Fruit fly (Drosophila melanogaster) whole organism, adult: ENCODE results near the gene Rrp45.
A peak's percentile ranks its signal among the peaks of the same experiment; 100 is the strongest.

Experiments used
- CG11617 ChIP-seq: fragments of 200-800 bp; sonication (Bioruptor generic); optimal IDR thresholded peaks from 2 replicates; lab custom pipeline; 2017; ENCODE audit warnings: mild to moderate bottlenecking, missing biosample characterization, missing genetic modification reagents, missing genetic modification characterization
- CG12768 ChIP-seq: fragments of 200-800 bp; sonication (Bioruptor generic); optimal IDR thresholded peaks from 2 replicates; lab custom pipeline; 2017; ENCODE audit warnings: missing biosample characterization, missing genetic modification characterization, mild to moderate bottlenecking, moderate library complexity, missing genetic modification reagents
- CG14711 ChIP-seq: fragments of 200-800 bp; sonication (Bioruptor generic); optimal IDR thresholded peaks from 2 replicates; lab custom pipeline; 2018; ENCODE audit warnings: missing biosample characterization, mild to moderate bottlenecking, missing genetic modification characterization, moderate library complexity
- CG1620 ChIP-seq: fragments of 200-800 bp; sonication (Bioruptor generic); optimal IDR thresholded peaks from 2 replicates; lab custom pipeline; 2016; ENCODE audit warnings: missing biosample characterization, missing genetic modification characterization
- CG33017 ChIP-seq: fragments of 200-800 bp; sonication (Bioruptor generic); optimal IDR thresholded peaks from 2 replicates; lab custom pipeline; 2018; ENCODE audit warnings: missing biosample characterization, mild to moderate bottlenecking, missing genetic modification characterization, moderate library complexity
- CG5204 ChIP-seq: fragments of 200-800 bp; sonication (Bioruptor generic); optimal IDR thresholded peaks from 2 replicates; lab custom pipeline; 2016; ENCODE audit warnings: missing biosample characterization, missing genetic modification characterization
- CG7045 ChIP-seq: fragments of 200-800 bp; sonication (Bioruptor generic); optimal IDR thresholded peaks from 2 replicates; lab custom pipeline; 2017; ENCODE audit warnings: missing biosample characterization, mild to moderate bottlenecking, missing genetic modification characterization
- CG7101 ChIP-seq: fragments of 200-800 bp; sonication (Bioruptor generic); optimal IDR thresholded peaks from 2 replicates; lab custom pipeline; 2018; ENCODE audit warnings: missing biosample characterization, mild to moderate bottlenecking, missing genetic modification characterization, moderate library complexity
- Clk ChIP-seq: fragments of 200-800 bp; sonication (Bioruptor generic); optimal IDR thresholded peaks from 2 replicates; lab custom pipeline; 2017; ENCODE audit warnings: missing biosample characterization, missing genetic modification characterization
- Crg-1 ChIP-seq: fragments of 200-800 bp; sonication (Bioruptor generic); optimal IDR thresholded peaks from 2 replicates; lab custom pipeline; 2016; ENCODE audit warnings: missing biosample characterization, missing genetic modification characterization
- Hr96 ChIP-seq: fragments of 200-800 bp; sonication (Bioruptor generic); optimal IDR thresholded peaks from 2 replicates; lab custom pipeline; 2016; ENCODE audit warnings: missing biosample characterization, missing genetic modification characterization
- Mnt ChIP-seq: fragments of 200-800 bp; sonication (Bioruptor generic); optimal IDR thresholded peaks from 2 replicates; lab custom pipeline; 2016; ENCODE audit warnings: missing biosample characterization, mild to moderate bottlenecking, missing genetic modification characterization
- bab1 ChIP-seq: fragments of 200-800 bp; sonication (Bioruptor generic); optimal IDR thresholded peaks from 3 replicates; lab custom pipeline; 2019; ENCODE audit warnings: missing biosample characterization, mild to moderate bottlenecking, missing genetic modification characterization, moderate library complexity
- cic ChIP-seq: fragments of 200-800 bp; sonication (Bioruptor generic); optimal IDR thresholded peaks from 2 replicates; lab custom pipeline; 2017; ENCODE audit warnings: missing biosample characterization, mild to moderate bottlenecking, missing genetic modification characterization, moderate library complexity
- cnc ChIP-seq, 2 experiments: fragments of >200 bp; optimal IDR thresholded peaks; 2 replicates each; lab custom pipeline; 2017
- kay ChIP-seq: fragments of 200-800 bp; sonication (Bioruptor generic); peaks from one replicate; lab custom pipeline; 2016; ENCODE audit warnings: missing biosample characterization, missing genetic modification characterization, borderline replicate concordance
- ovo ChIP-seq: fragments of 200-800 bp; sonication (Bioruptor generic); optimal IDR thresholded peaks from 2 replicates; lab custom pipeline; 2016; ENCODE audit warnings: missing biosample characterization, missing genetic modification characterization
- pad ChIP-seq: fragments of 200-800 bp; sonication (Bioruptor generic); optimal IDR thresholded peaks from 3 replicates; lab custom pipeline; 2017; ENCODE audit warnings: missing biosample characterization, missing genetic modification characterization, mild to moderate bottlenecking, moderate library complexity, missing genetic modification reagents
- tj ChIP-seq: fragments of 200-800 bp; sonication (Bioruptor generic); optimal IDR thresholded peaks from 3 replicates; lab custom pipeline; 2017; ENCODE audit warnings: missing biosample characterization, mild to moderate bottlenecking, missing genetic modification characterization, moderate library complexity
- toe ChIP-seq: fragments of 200-800 bp; sonication (Bioruptor generic); optimal IDR thresholded peaks from 2 replicates; lab custom pipeline; 2016; ENCODE audit warnings: missing biosample characterization, missing genetic modification characterization

Rrp45 gene

dm6 chrX:16835304-16835703 lies 44.2 kb upstream of the Rrp45 start, which contains the start of the genes CG13004 and CG46306:
Gene CG13004 (minus strand): TSS chrX:16835520.
Gene CG46306 (minus strand): TSS chrX:16835520.
- peak; percentile 14 for TF ChIP-seq tj (GFP tag; lab: Kevin White, UChicago)
- no peak for TF ChIP-seq bab1 (GFP tag; lab: Kevin White, UChicago)

- TF ChIP-seq Clk (GFP tag; lab: Kevin White, UChicago) (no peak), cic (GFP tag; lab: Kevin White, UChicago) (no peak), CG7101 (tag; lab: Kevin White, UChicago) (no peak)
These were observed 43.2 kb upstream of the Rrp45 start for dm6 chrX:16834259-16834658.

- no peak for TF ChIP-seq Clk (GFP tag; lab: Kevin White, UChicago)
- no peak for TF ChIP-seq CG1620
- no peak for TF ChIP-seq CG7045
- TF ChIP-seq Hr96 (GFP tag; lab: Kevin White, UChicago), result no peak
- TF ChIP-seq bab1 (GFP tag; lab: Kevin White, UChicago), result no peak
- no peak for TF ChIP-seq CG12768 (GFP tag; lab: Kevin White, UChicago)
- no peak for TF ChIP-seq CG7101 (tag; lab: Kevin White, UChicago)
- no peak for TF ChIP-seq Mnt (GFP tag; lab: Kevin White, UChicago)
- no peak for TF ChIP-seq cnc (optimal IDR thresholded peaks at IDR 0.05; lab: Kevin White, UChicago)
- TF ChIP-seq CG11617 (GFP tag; lab: Kevin White, UChicago), result no peak
- TF ChIP-seq tj (GFP tag; lab: Kevin White, UChicago), result peak; percentile 10
- TF ChIP-seq toe (GFP tag; lab: Kevin White, UChicago), result no peak
- no peak for TF ChIP-seq pad (GFP tag; lab: Kevin White, UChicago)
- peak; percentile 23 for TF ChIP-seq CG14711 (tag; lab: Kevin White, UChicago)
These were observed 42.0 kb upstream of the Rrp45 start for dm6 chrX:16833097-16833496.

dm6 chrX:16831848-16832247 lies 40.8 kb upstream of the Rrp45 start:
- TF ChIP-seq tj (GFP tag; lab: Kevin White, UChicago) (peak; percentile 97), CG14711 (tag; lab: Kevin White, UChicago) (no peak)

- peak; percentile 7 for TF ChIP-seq CG1620
- TF ChIP-seq CG12768 (GFP tag; lab: Kevin White, UChicago), result no peak
- peak; percentile 38 for TF ChIP-seq bab1 (GFP tag; lab: Kevin White, UChicago)
- TF ChIP-seq pad (GFP tag; lab: Kevin White, UChicago), result no peak
- no peak for TF ChIP-seq Crg-1 (GFP tag; lab: Kevin White, UChicago)
- peak; percentile 95 for TF ChIP-seq tj (GFP tag; lab: Kevin White, UChicago)
- TF ChIP-seq CG11617 (GFP tag; lab: Kevin White, UChicago), result no peak
These were observed 39.0 kb upstream of the Rrp45 start for dm6 chrX:16830081-16830480.

dm6 chrX:16829439-16830028 lies 38.5 kb upstream of the Rrp45 start:
- TF ChIP-seq CG33017 (tag; lab: Kevin White, UChicago), result no peak
- peak; percentile 8 for TF ChIP-seq cic (GFP tag; lab: Kevin White, UChicago)
- peak; percentile 55 for TF ChIP-seq CG14711 (tag; lab: Kevin White, UChicago)

- TF ChIP-seq pad (GFP tag; lab: Kevin White, UChicago) (no peak), CG5204 (GFP tag; lab: Kevin White, UChicago) (no peak), tj (GFP tag; lab: Kevin White, UChicago) (no peak), Hr96 (GFP tag; lab: Kevin White, UChicago) (no peak), CG14711 (tag; lab: Kevin White, UChicago) (peak; percentile 21), bab1 (GFP tag; lab: Kevin White, UChicago) (peak; percentile 2)
These were observed 31.0 kb upstream of the Rrp45 start for dm6 chrX:16822080-16822479.

- TF ChIP-seq ovo (GFP tag; lab: Kevin White, UChicago), result no peak
- TF ChIP-seq bab1 (GFP tag; lab: Kevin White, UChicago), result peak; percentile 23
These were observed 30.1 kb upstream of the Rrp45 start for dm6 chrX:16821216-16821615.

- TF ChIP-seq CG14711 (tag; lab: Kevin White, UChicago) (no peak), kay (GFP tag; lab: Kevin White, UChicago) (no peak), CG12768 (GFP tag; lab: Kevin White, UChicago) (no peak), CG7045 (no peak), ovo (GFP tag; lab: Kevin White, UChicago) (no peak), CG11617 (GFP tag; lab: Kevin White, UChicago) (no peak), Mnt (GFP tag; lab: Kevin White, UChicago) (no peak), CG1620 (no peak), CG33017 (tag; lab: Kevin White, UChicago) (no peak), CG7101 (tag; lab: Kevin White, UChicago) (no peak), cic (GFP tag; lab: Kevin White, UChicago) (no peak), Hr96 (GFP tag; lab: Kevin White, UChicago) (no peak), Clk (GFP tag; lab: Kevin White, UChicago) (no peak), CG5204 (GFP tag; lab: Kevin White, UChicago) (no peak), Crg-1 (GFP tag; lab: Kevin White, UChicago) (no peak), tj (GFP tag; lab: Kevin White, UChicago) (no peak), bab1 (GFP tag; lab: Kevin White, UChicago) (no peak), cnc (optimal IDR thresholded peaks at IDR 0.05; lab: Kevin White, UChicago) (no peak), toe (GFP tag; lab: Kevin White, UChicago) (no peak)
These were observed 29.6 kb upstream of the Rrp45 start for dm6 chrX:16820665-16821064.
